Worm (Caenorhabditis elegans) whole organism, late embryonic: ENCODE results near the gene tbc-13.

ENCODE experiments used
- T23F11.4 ChIP-seq: fragments of 200-800 bp; sonication (Bioruptor generic); optimal IDR thresholded peaks from 2 replicates; lab custom pipeline; 2018; ENCODE audit warnings: mild to moderate bottlenecking, missing genetic modification characterization, missing compliant biosample characterization
- ahr-1 ChIP-seq: sonication (generic microtip); optimal IDR thresholded peaks from 2 replicates; lab custom pipeline; 2016; ENCODE audit warnings: missing genetic modification characterization, missing compliant biosample characterization
- ceh-24 ChIP-seq: sonication (generic microtip); optimal IDR thresholded peaks from 2 replicates; lab custom pipeline; 2016; ENCODE audit warnings: mild to moderate bottlenecking, missing genetic modification characterization, missing compliant biosample characterization
- ceh-31 ChIP-seq: sonication (generic microtip); optimal IDR thresholded peaks from 2 replicates; lab custom pipeline; 2016; ENCODE audit warnings: missing genetic modification characterization, missing compliant biosample characterization
- fkh-10 ChIP-seq: fragments of 150-350 bp; optimal IDR thresholded peaks from 2 replicates; lab custom pipeline; 2014; ENCODE audit warnings: missing biosample characterization, missing genetic modification reagents, missing genetic modification characterization
- fkh-6 ChIP-seq: sonication (generic microtip); optimal IDR thresholded peaks from 2 replicates; lab custom pipeline; 2016; ENCODE audit warnings: missing genetic modification characterization, missing compliant biosample characterization
- hlh-30 ChIP-seq: sonication (generic microtip); optimal IDR thresholded peaks from 2 replicates; lab custom pipeline; 2017; ENCODE audit warnings: antibody characterized with exemption, missing genetic modification characterization, missing compliant biosample characterization; ENCODE audit not compliant: insufficient read depth
- lin-11 ChIP-seq: fragments of 200-800 bp; sonication (Bioruptor generic); optimal IDR thresholded peaks from 2 replicates; lab custom pipeline; 2018; ENCODE audit warnings: mild to moderate bottlenecking, missing genetic modification characterization, missing compliant biosample characterization
- nfya-1 ChIP-seq: sonication (generic microtip); optimal IDR thresholded peaks from 2 replicates; lab custom pipeline; 2017; ENCODE audit warnings: missing genetic modification characterization, mild to moderate bottlenecking, missing compliant biosample characterization, antibody characterized with exemption, moderate library complexity
- odd-2 ChIP-seq: sonication (generic microtip); optimal IDR thresholded peaks from 2 replicates; lab custom pipeline; 2017; ENCODE audit warnings: antibody characterized with exemption, mild to moderate bottlenecking, missing genetic modification characterization, missing compliant biosample characterization
- pax-1 ChIP-seq: fragments of 150-350 bp; optimal IDR thresholded peaks from 2 replicates; lab custom pipeline; 2014; ENCODE audit warnings: missing biosample characterization, missing genetic modification characterization
- pha-2 ChIP-seq: sonication (generic microtip); optimal IDR thresholded peaks from 2 replicates; lab custom pipeline; 2017; ENCODE audit warnings: mild to moderate bottlenecking, missing genetic modification characterization, missing compliant biosample characterization
- tbx-2 ChIP-seq: sonication (generic microtip); optimal IDR thresholded peaks from 2 replicates; lab custom pipeline; 2016; ENCODE audit warnings: missing genetic modification characterization, missing compliant biosample characterization
- ttx-3 ChIP-seq: sonication (generic microtip); optimal IDR thresholded peaks from 2 replicates; lab custom pipeline; 2016; ENCODE audit warnings: missing genetic modification reagents, missing genetic modification characterization, missing compliant biosample characterization
- unc-3 ChIP-seq, 2 experiments: fragments of 200-800 bp in 1 of 2; sonication (Bioruptor generic) in 1 of 2; sonication (generic microtip) in 1 of 2; conservative IDR thresholded peaks in 1 of 2; optimal IDR thresholded peaks in 1 of 2; 2 replicates each; pipeline versions ENCODE4 v1.3.6 to Lab custom; 2016 to 2022; ENCODE audit warnings: missing compliant biosample characterization in 2 of 2, missing genetic modification characterization in 2 of 2, missing genetic modification reagents in 1 of 2
- zip-5 ChIP-seq: sonication (generic microtip); optimal IDR thresholded peaks from 2 replicates; lab custom pipeline; 2016; ENCODE audit warnings: missing genetic modification characterization, missing compliant biosample characterization

Gene tbc-13

DNA sequence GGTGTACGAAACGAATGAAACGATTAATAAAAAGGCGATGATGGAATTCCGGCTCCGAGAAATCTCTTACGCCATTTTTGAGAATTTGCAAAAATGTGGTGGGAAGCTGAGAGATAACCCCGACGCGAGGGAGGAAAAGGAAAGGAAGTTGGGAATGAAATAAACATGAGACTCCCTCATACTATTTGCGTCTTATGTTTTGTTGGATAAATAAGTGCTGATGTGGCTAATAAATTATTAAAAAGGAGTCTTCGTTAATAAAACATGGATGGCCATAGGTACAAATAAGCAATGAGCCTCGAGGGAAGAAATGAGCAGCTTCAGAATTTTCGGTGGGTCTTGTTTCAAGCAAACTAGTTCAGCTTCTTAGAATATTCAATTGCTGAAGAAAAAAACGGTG, 47.6 kb downstream of the tbc-13 start:
- no peak for TF ChIP-seq nfya-1 (tag; lab: Kevin White, UChicago)
- TF ChIP-seq ceh-31 (tag; lab: Kevin White, UChicago): peak; percentile 42

DNA sequence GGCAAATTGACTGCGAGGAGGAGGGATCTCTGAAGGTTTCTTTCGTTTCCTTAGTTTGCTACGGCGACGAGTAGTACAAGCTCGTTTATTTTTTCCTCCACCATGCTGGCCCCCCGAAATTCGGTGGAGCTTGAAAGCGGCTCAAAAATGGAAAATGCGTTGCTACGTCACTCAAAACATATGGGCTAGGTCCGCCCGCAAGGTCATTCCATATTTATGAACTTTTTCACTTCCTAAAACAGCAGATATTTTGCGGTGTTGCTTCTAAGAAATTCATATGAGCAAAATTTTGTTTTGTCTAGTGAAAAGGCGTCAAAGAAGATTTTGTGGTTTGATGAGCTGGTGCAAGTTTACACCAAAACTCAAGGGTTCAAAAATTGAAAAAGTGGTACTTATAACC, 49.6 kb downstream of the tbc-13 start:
- no peak for TF ChIP-seq zip-5 (tag; lab: Kevin White, UChicago)
- TF ChIP-seq pha-2 (tag; lab: Kevin White, UChicago): no peak
- TF ChIP-seq T23F11.4: no peak

DNA sequence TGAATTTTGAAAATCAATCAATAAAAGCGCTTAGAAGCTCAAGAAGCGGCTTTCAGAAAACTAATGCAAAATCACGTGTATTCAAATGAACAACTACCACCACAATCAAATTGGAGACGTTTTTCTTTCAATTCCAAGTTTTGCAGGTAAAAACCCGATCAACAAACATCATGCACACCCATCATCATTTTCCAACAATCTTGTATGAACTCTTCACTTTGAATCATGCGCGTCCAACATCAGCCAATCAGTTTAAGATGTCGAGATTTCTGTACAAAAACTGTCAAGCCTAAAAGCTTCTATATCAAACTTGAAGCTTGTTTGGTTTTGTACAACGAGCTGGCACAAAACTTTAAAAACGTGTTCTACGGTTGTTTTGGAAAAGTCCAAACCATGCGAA, 53.9 kb downstream of the tbc-13 start:
- TF ChIP-seq pax-1 (tag; lab: Kevin White, UChicago) (no peak), ttx-3 (no peak), ahr-1 (no peak), odd-2 (no peak), unc-3 (GFP tag; conservative IDR thresholded peaks at IDR 0.05; lab: Robert Waterston, UW) (no peak), unc-3 (tag; optimal IDR thresholded peaks at IDR 0.05; lab: Kevin White, UChicago) (no peak), fkh-6 (tag; lab: Kevin White, UChicago) (no peak), tbx-2 (tag; lab: Kevin White, UChicago) (no peak), fkh-10 (GFP tag; lab: Kevin White, UChicago) (no peak), lin-11 (tag; lab: Kevin White, UChicago) (no peak), hlh-30 (no peak), ceh-24 (tag; lab: Kevin White, UChicago) (no peak)
